Worm (Caenorhabditis elegans) whole organism, L1 larva: ENCODE results near the gene F21A3.11.

Source experiments
- C04F5.9 ChIP-seq: sonication (generic microtip); optimal IDR thresholded peaks from 2 replicates; lab custom pipeline; 2016; ENCODE audit warnings: missing genetic modification characterization, missing compliant biosample characterization
- F16B12.6 ChIP-seq: fragments of 150-350 bp; optimal IDR thresholded peaks from 2 replicates; lab custom pipeline; 2014; ENCODE audit warnings: missing biosample characterization, missing genetic modification characterization
- alr-1 ChIP-seq: fragments of 200-800 bp; sonication (Bioruptor generic); optimal IDR thresholded peaks from 2 replicates; lab custom pipeline; 2018; ENCODE audit warnings: borderline replicate concordance, mild to moderate bottlenecking, missing genetic modification characterization, missing compliant biosample characterization
- ama-1 ChIP-seq: fragments of 150-350 bp; optimal IDR thresholded peaks from 2 replicates; lab custom pipeline; 2014
- blmp-1 ChIP-seq: fragments of 150-350 bp; optimal IDR thresholded peaks from 2 replicates; lab custom pipeline; 2014; ENCODE audit warnings: missing biosample characterization, missing genetic modification characterization
- ceh-63 ChIP-seq: fragments of 200-800 bp; sonication (Bioruptor generic); optimal IDR thresholded peaks from 2 replicates; lab custom pipeline; 2018; ENCODE audit warnings: mild to moderate bottlenecking, missing genetic modification characterization, missing compliant biosample characterization
- ceh-8 ChIP-seq: fragments of 200-800 bp; sonication (Bioruptor generic); optimal IDR thresholded peaks from 2 replicates; lab custom pipeline; 2018; ENCODE audit warnings: mild to moderate bottlenecking, missing genetic modification characterization, moderate library complexity, missing compliant biosample characterization
- ceh-82 ChIP-seq, 3 experiments: fragments of 150-350 bp in 1 of 3; sonication (generic microtip) in 2 of 3; optimal IDR thresholded peaks; 2 replicates each; lab custom pipeline; 2014 to 2017; ENCODE audit warnings: missing biosample characterization in 3 of 3, missing genetic modification characterization in 3 of 3
- ceh-88 ChIP-seq: fragments of 200-800 bp; sonication (Bioruptor generic); IDR thresholded peaks from 2 replicates; pipeline ENCODE4 v1.3.6; 2022; ENCODE audit warnings: missing genetic modification characterization, missing compliant biosample characterization
- ceh-90 ChIP-seq: sonication (generic microtip); optimal IDR thresholded peaks from 2 replicates; lab custom pipeline; 2016; ENCODE audit warnings: missing genetic modification characterization, missing compliant biosample characterization
- ces-1 ChIP-seq: fragments of 150-350 bp; optimal IDR thresholded peaks from 2 replicates; lab custom pipeline; 2014; ENCODE audit warnings: missing biosample characterization, missing genetic modification reagents, missing genetic modification characterization
- dsc-1 ChIP-seq: sonication (generic microtip); optimal IDR thresholded peaks from 2 replicates; lab custom pipeline; 2016; ENCODE audit warnings: mild to moderate bottlenecking, missing genetic modification characterization, missing compliant biosample characterization
- efl-1 ChIP-seq, 4 experiments: fragments of 150-350 bp; optimal IDR thresholded peaks in 3 of 4; peaks in 1 of 4; 1 replicate in 1 of 4; 2 replicates in 3 of 4; lab custom pipeline; 2014; ENCODE audit warnings: missing biosample characterization in 2 of 4, missing genetic modification characterization in 2 of 4, missing genetic modification reagents in 2 of 4
- efl-3 ChIP-seq: fragments of 200-800 bp; sonication (Bioruptor generic); optimal IDR thresholded peaks from 2 replicates; lab custom pipeline; 2018; ENCODE audit warnings: mild to moderate bottlenecking, missing genetic modification characterization, missing compliant biosample characterization
- egl-13 ChIP-seq: sonication (generic microtip); optimal IDR thresholded peaks from 2 replicates; lab custom pipeline; 2016; ENCODE audit warnings: missing genotype, missing genetic modification reagents, missing genetic modification characterization, missing compliant biosample characterization
- elt-3 ChIP-seq, 6 experiments: fragments of 150-350 bp in 1 of 6; sonication (generic microtip); optimal IDR thresholded peaks; 2 replicates each; lab custom pipeline; 2017 to 2018; ENCODE audit warnings: missing biosample characterization in 6 of 6, missing genetic modification characterization in 6 of 6, inconsistent platforms in 1 of 6
- fkh-4 ChIP-seq: sonication (generic microtip); optimal IDR thresholded peaks from 2 replicates; lab custom pipeline; 2016; ENCODE audit warnings: missing compliant biosample characterization, missing genetic modification characterization, borderline replicate concordance
- grh-1 ChIP-seq: fragments of 200-800 bp; sonication (Bioruptor generic); IDR thresholded peaks from 2 replicates; pipeline ENCODE4 v1.3.6; 2022; ENCODE audit warnings: missing genetic modification reagents, missing genetic modification characterization, missing compliant biosample characterization
- hlh-17 ChIP-seq: fragments of 200-800 bp; sonication (Bioruptor generic); optimal IDR thresholded peaks from 2 replicates; lab custom pipeline; 2018; ENCODE audit warnings: missing genetic modification characterization, mild to moderate bottlenecking, missing compliant biosample characterization, moderate library complexity, borderline replicate concordance
- hpl-2 ChIP-seq: fragments of 150-350 bp; optimal IDR thresholded peaks from 2 replicates; lab custom pipeline; 2014; ENCODE audit warnings: missing biosample characterization, missing genetic modification reagents, missing genetic modification characterization
- irx-1 ChIP-seq: sonication (generic microtip); optimal IDR thresholded peaks from 2 replicates; lab custom pipeline; 2016; ENCODE audit warnings: missing genetic modification characterization, missing compliant biosample characterization
- jun-1 ChIP-seq: fragments of 150-350 bp; optimal IDR thresholded peaks from 2 replicates; lab custom pipeline; 2014; ENCODE audit warnings: missing biosample characterization, missing genetic modification reagents, missing genetic modification characterization
- lin-13 ChIP-seq: fragments of 150-350 bp; optimal IDR thresholded peaks from 2 replicates; lab custom pipeline; 2014; ENCODE audit warnings: missing biosample characterization, missing genetic modification reagents, missing genetic modification characterization
- lin-14 ChIP-seq: fragments of 200-800 bp; sonication (Bioruptor generic); optimal IDR thresholded peaks from 2 replicates; lab custom pipeline; 2018; ENCODE audit warnings: mild to moderate bottlenecking, missing genetic modification characterization, moderate library complexity, missing compliant biosample characterization
- mef-2 ChIP-seq: fragments of 150-350 bp; optimal IDR thresholded peaks from 2 replicates; lab custom pipeline; 2014; ENCODE audit warnings: missing biosample characterization, missing genetic modification characterization
- nhr-11 ChIP-seq: fragments of 150-350 bp; optimal IDR thresholded peaks from 2 replicates; lab custom pipeline; 2014; ENCODE audit warnings: missing biosample characterization, missing genetic modification characterization
- nhr-19 ChIP-seq: fragments of 200-800 bp; sonication (Bioruptor generic); conservative IDR thresholded peaks from 2 replicates; pipeline ENCODE4 v1.3.6; 2022; ENCODE audit warnings: missing genetic modification characterization, missing compliant biosample characterization
- nhr-237 ChIP-seq: fragments of 150-350 bp; optimal IDR thresholded peaks from 2 replicates; lab custom pipeline; 2014; ENCODE audit warnings: missing biosample characterization, missing genetic modification characterization
- nhr-76 ChIP-seq: sonication (generic microtip); optimal IDR thresholded peaks from 2 replicates; lab custom pipeline; 2017; ENCODE audit warnings: missing biosample characterization, missing genetic modification characterization
- nhr-84 ChIP-seq: sonication (generic microtip); optimal IDR thresholded peaks from 2 replicates; lab custom pipeline; 2017; ENCODE audit warnings: missing biosample characterization, missing genetic modification characterization
- nhr-85 ChIP-seq: sonication (generic microtip); peaks from one replicate; lab custom pipeline; 2016; ENCODE audit warnings: missing genetic modification characterization, inconsistent platforms, missing compliant biosample characterization
- nhr-90 ChIP-seq: sonication (generic microtip); optimal IDR thresholded peaks from 2 replicates; lab custom pipeline; 2016; ENCODE audit warnings: mild to moderate bottlenecking, missing genetic modification characterization, missing compliant biosample characterization; ENCODE audit not compliant: poor library complexity
- pqm-1 ChIP-seq: sonication (generic microtip); optimal IDR thresholded peaks from 3 replicates; lab custom pipeline; 2017; ENCODE audit warnings: missing biosample characterization, missing genetic modification characterization
- rnt-1 ChIP-seq: sonication (generic microtip); optimal IDR thresholded peaks from 2 replicates; lab custom pipeline; 2016; ENCODE audit warnings: mild to moderate bottlenecking, missing genetic modification characterization, moderate library complexity, missing compliant biosample characterization
- snu-23 ChIP-seq: sonication (generic microtip); optimal IDR thresholded peaks from 2 replicates; lab custom pipeline; 2016; ENCODE audit warnings: missing genetic modification characterization, missing compliant biosample characterization
- sox-4 ChIP-seq: sonication (generic microtip); optimal IDR thresholded peaks from 2 replicates; lab custom pipeline; 2016; ENCODE audit warnings: missing genetic modification characterization, missing compliant biosample characterization
- sup-37 ChIP-seq: fragments of 200-800 bp; sonication (Bioruptor generic); optimal IDR thresholded peaks from 2 replicates; lab custom pipeline; 2018; ENCODE audit warnings: mild to moderate bottlenecking, missing genetic modification characterization, missing compliant biosample characterization
- swsn-7 ChIP-seq: sonication (generic microtip); optimal IDR thresholded peaks from 2 replicates; lab custom pipeline; 2016; ENCODE audit warnings: missing genetic modification characterization, missing compliant biosample characterization
- tbx-2 ChIP-seq: sonication (generic microtip); optimal IDR thresholded peaks from 2 replicates; lab custom pipeline; 2016; ENCODE audit warnings: missing genetic modification characterization, missing compliant biosample characterization
- tlp-1 ChIP-seq: fragments of 150-350 bp; optimal IDR thresholded peaks from 2 replicates; lab custom pipeline; 2014; ENCODE audit warnings: missing biosample characterization, missing genetic modification characterization
- unc-30 ChIP-seq: sonication (generic microtip); optimal IDR thresholded peaks from 2 replicates; lab custom pipeline; 2017; ENCODE audit warnings: missing biosample characterization, missing genetic modification characterization
- unc-86 ChIP-seq: sonication (generic microtip); optimal IDR thresholded peaks from 2 replicates; lab custom pipeline; 2016; ENCODE audit warnings: missing genetic modification characterization, missing compliant biosample characterization
- unc-98 ChIP-seq: fragments of 200-800 bp; sonication (Bioruptor generic); IDR thresholded peaks from 2 replicates; pipeline ENCODE4 v1.3.6; 2022; ENCODE audit warnings: missing genetic modification characterization, missing compliant biosample characterization
- vab-15 ChIP-seq: sonication (generic microtip); optimal IDR thresholded peaks from 2 replicates; lab custom pipeline; 2017; ENCODE audit warnings: missing genotype, mild to moderate bottlenecking, missing genetic modification characterization, missing compliant biosample characterization
- zip-4 ChIP-seq: fragments of 200-800 bp; sonication (Bioruptor generic); optimal IDR thresholded peaks from 2 replicates; lab custom pipeline; 2018; ENCODE audit warnings: mild to moderate bottlenecking, missing genetic modification characterization, moderate library complexity, missing compliant biosample characterization
- ztf-11 ChIP-seq, 2 experiments: sonication (generic microtip); optimal IDR thresholded peaks; 2 replicates each; lab custom pipeline; 2016 to 2017; ENCODE audit warnings: missing genetic modification characterization in 2 of 2, missing biosample characterization in 1 of 2, missing compliant biosample characterization in 1 of 2

The F21A3.11 gene

ce11 chrV:15578386-15578785 is 45.4 kb upstream of the F21A3.11 start, which contains the start of gene F28F8.9 (continued):
- TF ChIP-seq nhr-76 (tag; lab: Kevin White, UChicago) (no peak), rnt-1 (tag; lab: Kevin White, UChicago) (peak; percentile 59), sup-37 (GFP tag; lab: Kevin White, UChicago) (no peak), grh-1 (no peak), nhr-11 (tag; lab: Kevin White, UChicago) (no peak), dsc-1 (tag; lab: Kevin White, UChicago) (no peak), ceh-82 (tag; optimal IDR thresholded peaks at IDR 0.05; lab: Kevin White, UChicago) (peak in 2 of 3 experiments; percentile 25 to 46), lin-13 (GFP tag; lab: Kevin White, UChicago) (peak; percentile 43), tbx-2 (peak; percentile 27), efl-3 (GFP tag; lab: Kevin White, UChicago) (no peak), jun-1 (no peak), blmp-1 (peak; percentile 53), alr-1 (tag; lab: Kevin White, UChicago) (no peak), swsn-7 (tag; lab: Kevin White, UChicago) (peak; percentile 46), ceh-63 (GFP tag; lab: Kevin White, UChicago) (no peak), snu-23 (GFP tag; lab: Kevin White, UChicago) (peak; percentile 56), ztf-11 (tag; optimal IDR thresholded peaks at IDR 0.05; lab: Kevin White, UChicago) (no peak), hpl-2 (no peak), ama-1 (no peak), mef-2 (tag; lab: Kevin White, UChicago) (no peak), ces-1 (GFP tag; lab: Kevin White, UChicago) (no peak), unc-86 (tag; lab: Kevin White, UChicago) (no peak), ceh-90 (tag; lab: Kevin White, UChicago) (no peak), pqm-1 (tag; lab: Kevin White, UChicago) (no peak), tlp-1 (tag; lab: Kevin White, UChicago) (no peak), hlh-17 (no peak), ceh-88 (GFP tag; lab: Robert Waterston, UW) (no peak), zip-4 (GFP tag; lab: Kevin White, UChicago) (no peak), nhr-84 (tag; lab: Kevin White, UChicago) (no peak), C04F5.9 (tag; lab: Kevin White, UChicago) (no peak), lin-14 (no peak), F16B12.6 (tag; lab: Kevin White, UChicago) (peak; percentile 4), egl-13 (tag; lab: Kevin White, UChicago) (no peak), nhr-85 (tag; lab: Kevin White, UChicago) (peak; percentile 49), elt-3 (tag; optimal IDR thresholded peaks at IDR 0.05; lab: Kevin White, UChicago) (no peak)

ce11 chrV:15577395-15577896 is 44.4 kb upstream of the F21A3.11 start, which contains the start of gene atx-3:
atx-3 (minus strand) TSS chrV:15577445.
- TF ChIP-seq elt-3 (tag; optimal IDR thresholded peaks at IDR 0.05; lab: Kevin White, UChicago), result peak in 1 of 6 experiments; percentile 19
- no peak for TF ChIP-seq zip-4 (GFP tag; lab: Kevin White, UChicago)
- peak; percentile 54 for TF ChIP-seq nhr-85 (tag; lab: Kevin White, UChicago)
- TF ChIP-seq vab-15 (tag; lab: Kevin White, UChicago), result no peak
- peak; percentile 56 for TF ChIP-seq blmp-1
- TF ChIP-seq nhr-237 (tag; lab: Kevin White, UChicago), result no peak
- no peak for TF ChIP-seq efl-1 (optimal IDR thresholded peaks at IDR 0.05; lab: Kevin White, UChicago)
- peak in 1 of 2 experiments; percentile 4 for TF ChIP-seq efl-1 (GFP tag; optimal IDR thresholded peaks at IDR 0.05 in 1 of 2; lab: Kevin White, UChicago)

ce11 chrV:15575305-15575704 is 42.3 kb upstream of the F21A3.11 start, which contains the start of gene mdt-28:
mdt-28 (minus strand) TSS chrV:15575405.
- no peak for TF ChIP-seq nhr-76 (tag; lab: Kevin White, UChicago)
- no peak for TF ChIP-seq unc-98
- no peak for TF ChIP-seq sox-4
- no peak for TF ChIP-seq ceh-82 (tag; optimal IDR thresholded peaks at IDR 0.05; lab: Kevin White, UChicago)
- no peak for TF ChIP-seq mef-2 (tag; lab: Kevin White, UChicago)
- TF ChIP-seq fkh-4, result no peak
- no peak for TF ChIP-seq nhr-90 (tag; lab: Kevin White, UChicago)
- no peak for TF ChIP-seq irx-1
- TF ChIP-seq hlh-17, result no peak
- no peak for TF ChIP-seq F16B12.6 (tag; lab: Kevin White, UChicago)
- no peak for TF ChIP-seq tlp-1 (tag; lab: Kevin White, UChicago)
- no peak for TF ChIP-seq ceh-8 (GFP tag; lab: Kevin White, UChicago)
- no peak for TF ChIP-seq unc-86 (tag; lab: Kevin White, UChicago)
- TF ChIP-seq nhr-19 (GFP tag; lab: Robert Waterston, UW), result no peak
- TF ChIP-seq snu-23 (GFP tag; lab: Kevin White, UChicago), result no peak
- TF ChIP-seq hpl-2, result no peak
- no peak for TF ChIP-seq unc-30 (tag; lab: Kevin White, UChicago)
- TF ChIP-seq efl-3 (GFP tag; lab: Kevin White, UChicago), result no peak
- no peak for TF ChIP-seq alr-1 (tag; lab: Kevin White, UChicago)
- TF ChIP-seq, all 84 proteins: peak for 0
